Fruit fly (Drosophila melanogaster): ENCODE data around the gene CG3108.

- TF ChIP-seq CG3919 (GFP tag; optimal IDR thresholded peaks at IDR 0.05) (no peak), CG6808 (GFP tag; optimal IDR thresholded peaks at IDR 0.05) (no peak), CG6276 (GFP tag; optimal IDR thresholded peaks at IDR 0.05) (no peak), CG6792 (GFP tag; optimal IDR thresholded peaks at IDR 0.05) (no peak), Ets96B (tag; optimal IDR thresholded peaks at IDR 0.05) (no peak), CG4318 (GFP tag; optimal IDR thresholded peaks at IDR 0.05) (no peak)
Measured at dm6 chrX:5817191-5817590, 35.8 kb upstream of the CG3108 start.
